Worm (Caenorhabditis elegans): Measurements from ENCODE around the gene skr-9.
"Not testable (repeated sequence)": the region's sequence is repeated elsewhere in the genome, so short reads cannot be mapped to it uniquely, and the experiment has no call there.

DNA sequence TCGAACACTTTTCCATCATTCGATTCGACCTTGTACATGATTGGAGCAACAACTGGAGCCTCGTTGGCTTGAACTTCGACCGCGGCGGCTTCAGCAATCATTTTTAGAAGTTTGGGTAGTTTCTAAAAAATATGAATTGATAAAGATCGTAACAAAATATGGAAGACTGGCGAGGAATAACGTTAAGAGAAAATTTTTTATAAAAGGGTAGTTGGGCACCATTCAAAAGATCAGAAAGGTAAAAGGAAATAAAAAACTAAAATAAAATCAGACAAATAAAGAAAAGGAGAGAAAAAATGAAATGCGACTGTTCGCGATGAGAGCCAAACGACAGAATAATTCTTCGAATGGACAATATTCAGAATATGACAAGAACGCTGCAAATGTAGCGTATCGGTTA lies 2.4 kb downstream of the skr-9 start, which contains the start of gene skr-8:
- TF ChIP-seq tab-1 (GFP tag; IDR thresholded peaks at IDR 0.05); ztf-29 (GFP tag; IDR thresholded peaks at IDR 0.05); flt-1 (GFP tag; IDR thresholded peaks at IDR 0.05); ref-1 (GFP tag; conservative IDR thresholded peaks at IDR 0.05); cog-1 (tag; optimal IDR thresholded peaks at IDR 0.05); ztf-23 (GFP tag; IDR thresholded peaks at IDR 0.05): not testable (repeated sequence)
